Worm (Caenorhabditis elegans): ENCODE data around the gene fbxb-83.

DNA sequence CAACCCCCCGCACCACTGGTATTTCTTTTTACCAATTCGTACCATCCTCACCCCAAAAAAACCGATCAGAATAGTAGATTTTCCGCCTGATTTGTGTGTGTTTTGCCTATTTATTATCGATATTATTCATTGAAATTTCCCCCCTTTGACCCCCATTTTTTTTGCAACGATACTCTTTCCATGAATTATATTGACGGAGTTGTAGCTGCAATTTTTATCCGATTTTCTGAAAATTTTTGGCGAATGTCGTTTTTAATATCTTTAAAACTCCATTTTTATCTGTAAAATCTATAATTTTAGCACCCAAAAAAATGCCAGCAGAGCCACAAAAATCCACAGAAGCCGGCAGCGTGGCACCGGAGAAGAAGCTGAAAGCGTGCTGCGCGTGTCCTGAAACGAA lies 45.7 kb upstream of the fbxb-83 start, which contains the start of gene cox-17:
- TF ChIP-seq lsy-2 (tag; optimal IDR thresholded peaks at IDR 0.05) = no peak
- no peak for TF ChIP-seq nhr-28 (tag; optimal IDR thresholded peaks at IDR 0.05)

All from whole organism, mixed stage, embryonic.